Worm (Caenorhabditis elegans): Measurements from ENCODE around the gene rpn-13.

DNA sequence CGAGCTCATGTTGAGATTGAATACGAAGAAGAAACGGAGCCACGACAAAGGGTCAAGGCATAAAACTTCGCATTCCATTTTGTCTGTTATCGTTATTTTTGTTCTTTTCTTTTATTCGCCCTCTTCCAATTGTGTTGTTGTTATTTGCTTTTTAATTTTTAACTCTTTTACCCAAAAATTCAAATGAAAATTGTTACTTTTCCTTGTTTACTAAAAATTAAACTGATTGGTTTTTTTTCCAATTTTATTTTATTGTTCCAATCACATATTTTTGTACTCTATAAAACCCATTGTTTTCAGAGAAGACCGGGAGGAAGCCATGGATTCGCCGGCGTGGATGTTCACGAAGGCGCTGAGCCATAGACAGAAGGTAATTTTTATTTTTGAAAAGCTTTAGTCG, 38.7 kb upstream of the rpn-13 start, which contains the start of gene C16A3.5:
- TF ChIP-seq mxl-2 (GFP tag; conservative IDR thresholded peaks at IDR 0.05): no peak
- TF ChIP-seq unc-62 (GFP tag; optimal IDR thresholded peaks at IDR 0.05 in 1 of 2): no peak
- no peak for TF ChIP-seq unc-62 (tag; optimal IDR thresholded peaks at IDR 0.05)
- no peak for TF ChIP-seq unc-39 (tag; optimal IDR thresholded peaks at IDR 0.05)
- no peak for TF ChIP-seq aha-1 (tag)
- no peak for TF ChIP-seq nhr-10 (tag; optimal IDR thresholded peaks at IDR 0.05)
- TF ChIP-seq set-16 (GFP tag; IDR thresholded peaks at IDR 0.05): no peak
- peak; percentile 55 for TF ChIP-seq ama-1 (optimal IDR thresholded peaks at IDR 0.05)
